Worm (Caenorhabditis elegans): ENCODE data around the gene F18H3.1.

ce11 chrX:13499923-13500322 lies 19.5 kb upstream of the F18H3.1 start:
- no peak for TF ChIP-seq nhr-77 (tag; optimal IDR thresholded peaks at IDR 0.05)
- no peak for TF ChIP-seq aly-2 (tag; optimal IDR thresholded peaks at IDR 0.05)
- TF ChIP-seq nhr-19 (GFP tag; conservative IDR thresholded peaks at IDR 0.05): no peak
- no peak for TF ChIP-seq Y116A8C.19 (tag; optimal IDR thresholded peaks at IDR 0.05; ENCODE audit: borderline replicate concordance)
- TF ChIP-seq fos-1 (tag; optimal IDR thresholded peaks at IDR 0.05): no peak
- TF ChIP-seq swsn-7 (tag; optimal IDR thresholded peaks at IDR 0.05): no peak
- no peak for TF ChIP-seq unc-130 (tag; optimal IDR thresholded peaks at IDR 0.05)
- TF ChIP-seq lin-39 (tag; optimal IDR thresholded peaks at IDR 0.05): no peak
- no peak for TF ChIP-seq unc-62 (GFP tag; optimal IDR thresholded peaks at IDR 0.05)
- no peak for TF ChIP-seq jun-1 (tag; optimal IDR thresholded peaks at IDR 0.05)
- TF ChIP-seq snpc-4 (tag; optimal IDR thresholded peaks at IDR 0.05): no peak
